Worm (Caenorhabditis elegans): ENCODE results near the gene tat-1.
"Not testable (repeated sequence)": the region's sequence is repeated elsewhere in the genome, so short reads cannot be mapped to it uniquely, and the experiment has no call there.

tat-1 gene

DNA sequence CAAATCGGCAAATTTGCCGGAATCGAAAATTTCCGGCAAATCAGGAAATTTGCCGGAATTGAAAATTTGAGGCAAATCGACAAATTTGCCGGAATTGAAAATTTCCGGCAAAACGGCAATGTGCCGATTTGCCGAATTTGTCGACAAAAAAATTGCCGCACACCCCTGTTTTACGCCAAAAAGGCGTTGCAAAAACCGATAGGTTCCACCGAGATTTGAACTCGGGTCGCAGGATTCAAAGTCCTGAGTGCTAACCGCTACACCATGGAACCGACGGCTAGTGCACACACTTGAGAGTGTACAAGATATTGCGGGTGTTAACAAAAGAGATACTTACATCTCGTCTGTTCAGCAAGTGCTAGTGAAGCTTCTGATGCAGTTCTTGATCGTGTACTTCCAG is 21.8 kb downstream of the tat-1 start (continued):
- TF ChIP-seq D1046.2 (GFP tag; IDR thresholded peaks at IDR 0.05) (0 out of 2 replicates have a peak, but pooled peaks have one; percentile 56), fos-1 (tag; optimal IDR thresholded peaks at IDR 0.05) (no peak)

DNA sequence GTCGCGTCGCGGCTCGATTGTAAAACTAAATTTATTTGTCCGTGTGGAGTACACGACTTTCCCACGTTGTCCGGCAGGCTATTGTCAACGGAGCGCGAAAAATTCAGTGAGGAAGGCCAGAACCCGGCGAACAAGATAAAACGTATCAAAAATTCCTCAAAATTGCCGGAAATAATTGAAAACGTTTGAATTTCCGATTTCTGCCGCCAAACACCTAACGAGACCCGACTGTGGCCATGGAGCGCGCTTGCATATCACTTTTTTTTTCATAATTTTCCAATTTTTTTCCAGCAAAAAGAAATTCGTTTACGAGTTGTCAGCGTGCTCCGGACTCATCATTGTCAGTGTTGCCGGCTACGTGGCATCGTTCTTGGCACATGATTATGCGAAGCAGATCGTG is 23.1 kb downstream of the tat-1 start:
- TF ChIP-seq dpl-1 (GFP tag; optimal IDR thresholded peaks at IDR 0.05) (no peak), unc-62 (GFP tag; optimal IDR thresholded peaks at IDR 0.05 in 1 of 2) (peak in 1 of 2 experiments; percentile 55), unc-62 (tag; optimal IDR thresholded peaks at IDR 0.05) (no peak), lin-13 (GFP tag; optimal IDR thresholded peaks at IDR 0.05) (no peak), aha-1 (tag) (peak; percentile 93)

DNA sequence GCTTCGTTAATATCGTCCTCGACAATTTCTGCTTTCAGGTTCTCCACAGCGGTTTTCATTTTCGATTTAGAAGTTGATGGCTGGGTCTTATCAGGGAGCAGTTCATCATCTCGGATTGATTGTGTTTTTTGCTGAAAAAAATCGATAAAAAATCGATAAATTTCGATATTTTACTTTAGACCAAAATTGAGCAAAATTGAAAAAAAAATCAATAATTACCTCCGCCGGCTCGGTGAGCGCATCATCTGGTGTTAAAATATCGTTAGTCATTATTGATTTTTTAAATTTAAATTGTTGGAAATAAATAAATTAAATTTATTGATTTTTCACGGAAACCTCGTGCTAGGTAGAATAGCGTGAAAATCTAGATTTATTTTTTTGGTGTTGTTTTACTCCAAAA is 26.4 kb downstream of the tat-1 start, which contains the start of gene Y49E10.10:
Gene Y49E10.10 (plus strand): TSS at position 381 of the 400 bp plus-strand sequence.
- TF ChIP-seq Y105C5A.15 (GFP tag; IDR thresholded peaks at IDR 0.05) = no peak
- peak; percentile 93 for TF ChIP-seq ceh-28 (tag; optimal IDR thresholded peaks at IDR 0.05)

DNA sequence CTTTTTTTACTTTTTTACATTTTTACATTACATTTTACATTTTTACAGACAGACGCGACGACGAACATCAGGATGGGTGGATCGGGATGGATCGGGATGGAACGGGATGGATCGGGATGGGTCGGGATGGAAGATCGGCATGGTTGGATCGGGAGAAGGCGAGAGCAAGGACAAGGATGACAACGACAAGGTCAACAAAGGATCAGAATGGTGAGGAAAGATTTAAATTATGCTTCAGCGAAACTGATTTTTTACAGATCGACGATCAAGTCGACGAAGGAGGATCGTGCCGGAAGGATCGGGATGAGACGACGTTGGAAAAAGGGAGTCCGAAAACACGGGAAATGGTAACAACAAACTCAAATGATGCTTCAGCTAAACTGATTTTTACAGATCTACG is 33.4 kb downstream of the tat-1 start:
- no peak for TF ChIP-seq ceh-62 (tag; optimal IDR thresholded peaks at IDR 0.05)
- TF ChIP-seq Y48G9A.11 (GFP tag; IDR thresholded peaks at IDR 0.05) = no peak
- no peak for TF ChIP-seq mdl-1 (tag; optimal IDR thresholded peaks at IDR 0.05)
- no peak for TF ChIP-seq daf-16 (GFP tag; optimal IDR thresholded peaks at IDR 0.05)
- no peak for TF ChIP-seq daf-16 (tag; optimal IDR thresholded peaks at IDR 0.05)
- no peak for TF ChIP-seq unc-39 (tag; optimal IDR thresholded peaks at IDR 0.05)
- no peak for TF ChIP-seq ZK546.5 (tag; optimal IDR thresholded peaks at IDR 0.05)
- peak; percentile 92 for TF ChIP-seq aha-1 (tag)

DNA sequence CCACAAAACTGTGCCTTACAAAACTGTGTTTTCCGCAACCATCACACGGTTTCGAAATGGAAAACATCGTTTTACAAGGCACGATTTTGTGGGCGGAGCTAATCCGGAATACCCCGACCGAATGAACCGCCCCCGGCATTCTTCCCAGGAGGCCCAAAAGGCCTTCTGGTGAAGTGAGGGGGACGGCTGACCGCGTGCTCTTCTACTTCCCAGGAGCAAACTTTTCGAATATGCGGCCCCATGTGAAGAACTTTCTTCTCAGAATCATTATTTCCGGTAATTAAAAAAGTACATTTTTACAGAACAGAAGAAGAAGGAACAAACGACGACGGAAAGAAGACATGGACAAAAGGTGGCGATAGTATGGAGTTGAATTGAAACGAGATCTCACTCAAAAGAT is 34.2 kb downstream of the tat-1 start:
- 0 out of 2 replicates have a peak, but pooled peaks have one; percentile 34 for TF ChIP-seq set-16 (GFP tag; IDR thresholded peaks at IDR 0.05)

DNA sequence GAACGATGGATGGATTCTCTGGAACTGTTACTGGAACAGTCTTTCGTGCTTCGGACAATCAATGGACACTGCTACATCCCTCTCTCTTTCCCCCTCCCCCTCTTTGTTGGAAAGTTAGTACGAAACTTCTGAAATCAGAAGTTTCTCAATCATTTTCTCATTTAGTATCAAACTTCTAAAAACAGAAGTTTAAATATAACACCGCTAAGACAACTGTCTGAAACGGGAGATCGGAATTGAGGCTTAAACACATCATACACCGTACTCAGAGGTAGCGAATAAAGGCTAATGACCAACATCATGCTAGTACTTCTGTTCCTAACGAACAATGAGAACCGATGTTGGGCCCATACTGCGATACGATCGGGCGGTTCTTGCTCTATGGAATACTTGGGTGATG is 34.9 kb downstream of the tat-1 start, which contains the start of gene Y49E10.30:
Gene Y49E10.30 (plus strand): TSS at position 301 of the 400 bp plus-strand sequence.
- TF ChIP-seq mxl-2 (GFP tag; conservative IDR thresholded peaks at IDR 0.05); zfp-3 (GFP tag; conservative IDR thresholded peaks at IDR 0.05); nhr-102 (tag; optimal IDR thresholded peaks at IDR 0.05): not testable (repeated sequence)

DNA sequence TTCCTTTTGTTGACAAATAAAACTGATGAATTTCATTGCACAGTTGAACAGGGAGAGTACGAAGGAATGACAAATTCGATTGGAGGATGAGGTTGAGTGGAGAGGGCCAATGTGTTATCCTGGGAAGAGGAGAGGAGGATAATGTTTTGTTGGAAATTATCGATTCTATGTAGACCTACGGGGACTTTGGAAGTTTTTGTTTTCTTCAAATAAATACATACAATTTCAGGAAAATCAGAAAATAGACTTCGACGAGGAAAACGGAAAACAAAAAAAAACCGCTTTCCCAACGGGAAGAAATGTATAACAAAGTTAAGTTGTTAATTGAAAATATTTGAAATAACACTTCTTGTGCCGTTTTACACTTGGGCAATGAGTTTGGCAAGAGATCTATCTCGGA is 37.8 kb downstream of the tat-1 start, which contains the start of gene Y49E10.4:
Gene Y49E10.4 (minus strand): TSS at position 101 of the 400 bp plus-strand sequence.
- not testable (repeated sequence) for TF ChIP-seq ZK337.2 (GFP tag; IDR thresholded peaks at IDR 0.05); skn-1 (tag; optimal IDR thresholded peaks at IDR 0.05); ZK546.5 (tag; optimal IDR thresholded peaks at IDR 0.05)

DNA sequence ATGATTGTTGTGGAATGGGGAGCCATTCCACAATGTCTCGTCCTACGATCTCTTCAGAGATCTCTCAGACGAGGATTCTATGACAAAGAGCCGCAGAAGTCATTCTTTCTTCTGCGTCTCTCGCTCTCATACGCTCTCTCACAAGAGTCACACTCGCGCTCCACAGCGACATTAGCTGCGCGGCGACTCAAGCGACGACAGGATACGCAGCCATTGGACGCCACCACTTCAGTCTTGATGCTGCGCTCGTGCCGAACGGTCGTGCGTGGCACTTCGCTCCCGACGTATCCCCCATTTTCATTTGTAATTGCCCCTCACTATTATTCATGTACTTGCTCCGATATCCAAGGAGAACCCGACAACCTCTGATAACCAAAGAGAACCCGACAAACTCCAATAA is 38.7 kb downstream of the tat-1 start:
- peak; percentile 90 for TF ChIP-seq lin-38 (GFP tag; IDR thresholded peaks at IDR 0.05)
- TF ChIP-seq ZK337.2 (GFP tag; IDR thresholded peaks at IDR 0.05) = 0 out of 2 replicates have a peak, but pooled peaks have one; percentile 24
- 0 out of 2 replicates have a peak, but pooled peaks have one; percentile 55 for TF ChIP-seq Y48G9A.11 (GFP tag; IDR thresholded peaks at IDR 0.05)
- TF ChIP-seq D1046.2 (GFP tag; IDR thresholded peaks at IDR 0.05) = peak; percentile 35; the same call in 1 of the 2 replicates
- TF ChIP-seq set-16 (GFP tag; IDR thresholded peaks at IDR 0.05) = peak; percentile 57; the same call in 1 of the 2 replicates
- TF ChIP-seq snpc-1.2 (GFP tag; IDR thresholded peaks at IDR 0.05) = 0 out of 2 replicates have a peak, but pooled peaks have one; percentile 39

DNA sequence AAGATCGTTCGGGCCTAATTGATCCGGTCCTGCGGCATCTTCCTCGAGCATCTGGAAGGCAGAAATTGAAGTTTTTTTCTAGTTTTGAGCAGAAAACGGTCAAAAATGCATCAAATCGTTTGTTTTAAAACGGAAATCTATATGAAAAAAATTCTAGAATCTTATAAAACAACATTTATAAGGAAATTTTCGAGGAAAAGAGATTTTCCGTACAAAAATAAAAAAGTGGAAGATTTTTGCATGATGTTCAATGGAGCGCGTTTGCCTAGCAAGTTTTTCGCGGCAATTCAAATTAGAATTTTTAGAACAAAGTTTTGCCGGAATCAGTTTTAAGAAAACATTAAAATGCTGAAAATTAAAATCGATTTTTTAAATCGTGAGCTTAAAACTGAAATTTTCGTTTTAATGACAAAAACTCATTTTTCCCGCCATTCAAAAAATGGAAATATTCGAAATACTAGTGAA is 44.3 kb downstream of the tat-1 start, which contains the start of gene pph-4.2:
Gene pph-4.2 (minus strand): TSS at position 51 of the 465 bp plus-strand sequence.
- TF ChIP-seq hlh-30 (tag; optimal IDR thresholded peaks at IDR 0.05; ENCODE audit: insufficient read depth) (peak; percentile 54), lin-39 (tag; optimal IDR thresholded peaks at IDR 0.05) (no peak), lin-38 (GFP tag; IDR thresholded peaks at IDR 0.05) (peak; percentile 91), snpc-1.2 (GFP tag; IDR thresholded peaks at IDR 0.05) (no peak), madf-5 (GFP tag; IDR thresholded peaks at IDR 0.05) (no peak), spr-1 (tag; optimal IDR thresholded peaks at IDR 0.05) (no peak), attf-4 (tag; optimal IDR thresholded peaks at IDR 0.05) (no peak), ceh-44 (GFP tag; IDR thresholded peaks at IDR 0.05) (no peak), duxl-1 (tag; optimal IDR thresholded peaks at IDR 0.05; ENCODE audit: poor library complexity) (no peak), daf-12 (tag; optimal IDR thresholded peaks at IDR 0.05) (no peak), tag-97 (GFP tag; IDR thresholded peaks at IDR 0.05) (no peak), Y75B8A.6 (GFP tag; IDR thresholded peaks at IDR 0.05) (no peak), dve-1 (tag; optimal IDR thresholded peaks at IDR 0.05; ENCODE audit: insufficient read depth) (peak; percentile 16), unc-62 (GFP tag; optimal IDR thresholded peaks at IDR 0.05 in 1 of 2) (no peak), unc-62 (tag; optimal IDR thresholded peaks at IDR 0.05) (no peak), ZK546.5 (tag; optimal IDR thresholded peaks at IDR 0.05) (no peak)
